Worm (Caenorhabditis elegans) whole organism, L2 larva: ENCODE results near the gene inos-1.

ENCODE experiments used
- R02D3.7 ChIP-seq: fragments of 150-350 bp; optimal IDR thresholded peaks from 2 replicates; lab custom pipeline; 2014; ENCODE audit warnings: missing biosample characterization, missing genetic modification characterization
- aly-2 ChIP-seq: fragments of 150-350 bp; optimal IDR thresholded peaks from 2 replicates; lab custom pipeline; 2014; ENCODE audit warnings: missing biosample characterization, missing genetic modification characterization
- dmd-4 ChIP-seq: sonication (generic microtip); optimal IDR thresholded peaks from 2 replicates; lab custom pipeline; 2017; ENCODE audit warnings: missing biosample characterization, missing genetic modification characterization
- elt-1 ChIP-seq: fragments of 150-350 bp; optimal IDR thresholded peaks from 2 replicates; lab custom pipeline; 2014; ENCODE audit warnings: missing biosample characterization, missing genetic modification characterization
- lin-11 ChIP-seq: fragments of 150-350 bp; sonication (generic microtip); optimal IDR thresholded peaks from 2 replicates; lab custom pipeline; 2014; ENCODE audit warnings: missing biosample characterization, missing genetic modification characterization, inconsistent platforms, mixed read lengths
- nhr-129 ChIP-seq: fragments of 150-350 bp; optimal IDR thresholded peaks from 2 replicates; lab custom pipeline; 2014; ENCODE audit warnings: missing biosample characterization, missing genetic modification characterization
- nhr-237 ChIP-seq: fragments of 150-350 bp; optimal IDR thresholded peaks from 2 replicates; lab custom pipeline; 2014; ENCODE audit warnings: missing biosample characterization, missing genetic modification characterization
- nhr-77 ChIP-seq: fragments of 150-350 bp; optimal IDR thresholded peaks from 2 replicates; lab custom pipeline; 2014; ENCODE audit warnings: missing biosample characterization, missing genetic modification characterization
- unc-39 ChIP-seq: fragments of 150-350 bp; optimal IDR thresholded peaks from 2 replicates; lab custom pipeline; 2014; ENCODE audit warnings: missing biosample characterization, missing genetic modification characterization
- ztf-1 ChIP-seq: fragments of 200-800 bp; sonication (Bioruptor generic); conservative IDR thresholded peaks from 2 replicates; pipeline ENCODE4 v1.3.6; 2022; ENCODE audit warnings: missing genetic modification characterization, missing compliant biosample characterization
- ztf-11 ChIP-seq: sonication (generic microtip); optimal IDR thresholded peaks from 2 replicates; lab custom pipeline; 2017; ENCODE audit warnings: missing biosample characterization, missing genetic modification characterization

DNA sequence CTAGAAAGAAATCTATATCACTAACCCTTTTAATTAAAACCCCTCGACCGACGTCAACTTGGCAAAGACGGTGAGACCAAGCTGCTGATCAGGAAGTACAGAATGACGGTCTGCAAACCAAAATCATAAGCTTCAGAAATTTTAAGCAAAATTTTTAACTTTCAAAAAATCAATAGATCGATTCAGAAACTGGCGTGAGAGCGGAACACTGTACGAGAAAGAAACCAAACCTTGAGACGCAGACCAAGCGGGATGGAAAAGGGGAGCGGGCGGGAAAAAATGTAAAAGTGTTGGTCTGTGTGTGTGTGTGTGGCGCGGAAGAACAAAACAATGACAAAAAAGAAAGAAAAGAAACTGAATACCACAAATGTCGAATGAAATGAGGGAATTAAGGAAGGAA, 48.4 kb upstream of the inos-1 start, which contains the start of the genes F44E5.17 and gpb-1:
- no peak for TF ChIP-seq nhr-237
- TF ChIP-seq aly-2 (tag; lab: Kevin White, UChicago), result no peak
- no peak for TF ChIP-seq elt-1 (tag; lab: Kevin White, UChicago)
- TF ChIP-seq unc-39 (tag; lab: Kevin White, UChicago), result no peak
- no peak for TF ChIP-seq nhr-129 (tag; lab: Kevin White, UChicago)
- TF ChIP-seq nhr-77 (tag; lab: Kevin White, UChicago), result no peak
- TF ChIP-seq lin-11 (tag; lab: Kevin White, UChicago), result no peak
- no peak for TF ChIP-seq ztf-11 (tag; lab: Kevin White, UChicago)
- TF ChIP-seq dmd-4 (tag; lab: Kevin White, UChicago), result no peak
- TF ChIP-seq R02D3.7 (tag; lab: Kevin White, UChicago), result no peak
- TF ChIP-seq ztf-1, result no peak
